Worm (Caenorhabditis elegans): ENCODE data around the gene C01G5.3.

ce11 chrIV:6585397-6585921 lies 49.5 kb downstream of the C01G5.3 start, which contains the start of the genes F38A5.2 and dnj-11:
- no peak for TF ChIP-seq med-1 (GFP tag; optimal IDR thresholded peaks at IDR 0.05; ENCODE audit: insufficient read depth)
- TF ChIP-seq cog-1 (tag; optimal IDR thresholded peaks at IDR 0.05), result peak; percentile 19
- no peak for TF ChIP-seq tab-1 (GFP tag; IDR thresholded peaks at IDR 0.05)
- 0 out of 2 replicates have a peak, but pooled peaks have one; percentile 19 for TF ChIP-seq flt-1 (GFP tag; IDR thresholded peaks at IDR 0.05)
- TF ChIP-seq ztf-29 (GFP tag; IDR thresholded peaks at IDR 0.05), result no peak
